Worm (Caenorhabditis elegans): ENCODE data around the gene C38C3.3.

- TF ChIP-seq ama-1 (optimal IDR thresholded peaks at IDR 0.05), result no peak
- TF ChIP-seq hmbx-1 (tag; optimal IDR thresholded peaks at IDR 0.05), result no peak
- no peak for TF ChIP-seq flt-1 (GFP tag; IDR thresholded peaks at IDR 0.05)
- TF ChIP-seq hmg-4 (GFP tag; optimal IDR thresholded peaks at IDR 0.05), result no peak
- TF ChIP-seq F13C5.2 (tag; optimal IDR thresholded peaks at IDR 0.05), result no peak
- TF ChIP-seq ceh-36 (tag; optimal IDR thresholded peaks at IDR 0.05), result no peak
- TF ChIP-seq B0310.2 (tag; optimal IDR thresholded peaks at IDR 0.05), result no peak
- TF ChIP-seq sea-1 (GFP tag; conservative IDR thresholded peaks at IDR 0.05), result no peak
Observed at ce11 chrV:1468905-1469304, 26.5 kb upstream of the C38C3.3 start.

Data from whole organism, early embryonic.